Fruit fly (Drosophila melanogaster): ENCODE results near the gene PpD3.

Gene PpD3

DNA sequence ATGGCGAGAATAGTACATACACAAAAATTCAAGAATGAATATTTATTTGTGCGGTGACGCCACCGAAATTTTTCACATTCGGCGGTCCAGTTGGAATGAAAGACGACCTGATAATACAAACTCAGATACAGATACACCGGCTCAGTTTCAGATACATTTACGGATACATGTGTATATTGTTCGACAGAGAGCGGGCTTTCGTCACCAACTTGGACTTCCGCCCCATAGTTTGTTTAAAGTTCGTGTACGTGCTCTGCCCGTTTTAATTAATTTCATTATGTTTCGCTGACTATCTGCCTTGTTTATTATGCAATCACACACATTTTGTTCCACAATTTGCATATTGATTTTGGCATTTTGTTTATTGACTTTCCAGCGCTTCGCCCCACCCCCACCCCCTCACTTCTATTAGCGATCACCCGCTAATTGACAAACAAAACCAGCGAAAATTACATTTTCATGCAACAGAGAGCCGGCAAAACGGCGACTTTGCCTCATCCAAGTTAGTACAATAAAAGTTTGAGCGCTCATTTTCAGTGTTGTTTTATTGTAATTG, 46.4 kb upstream of the PpD3 start (continued):
- no peak for TF ChIP-seq gsb-n (tag; optimal IDR thresholded peaks at IDR 0.05)
- peak; percentile 45 for TF ChIP-seq NfI (GFP tag; optimal IDR thresholded peaks at IDR 0.05)
- no peak for TF ChIP-seq GATAe (GFP tag; conservative IDR thresholded peaks at IDR 0.05)
- no peak for TF ChIP-seq btn (GFP tag; optimal IDR thresholded peaks at IDR 0.05)
- peak; percentile 0 for TF ChIP-seq CG13123 (GFP tag; optimal IDR thresholded peaks at IDR 0.05)
- no peak for TF ChIP-seq Ravus (GFP tag; IDR thresholded peaks at IDR 0.05)
- TF ChIP-seq CG4282 (GFP tag; optimal IDR thresholded peaks at IDR 0.05), result no peak
- TF ChIP-seq CG3163 (GFP tag; optimal IDR thresholded peaks at IDR 0.05), result peak; percentile 49
- TF ChIP-seq NC2β (GFP tag; optimal IDR thresholded peaks at IDR 0.05), result no peak
- TF ChIP-seq dm (GFP tag; optimal IDR thresholded peaks at IDR 0.05), result no peak
- no peak for TF ChIP-seq CG13287 (GFP tag; IDR thresholded peaks at IDR 0.05; ENCODE audit: partially characterized antibody)
- TF ChIP-seq CG15479 (GFP tag; optimal IDR thresholded peaks at IDR 0.05), result no peak
- no peak for TF ChIP-seq sisA (GFP tag; IDR thresholded peaks at IDR 0.05)
- TF ChIP-seq zen (tag; optimal IDR thresholded peaks at IDR 0.05), result no peak
- TF ChIP-seq otp (GFP tag; IDR thresholded peaks at IDR 0.05), result no peak
- TF ChIP-seq C15 (GFP tag; IDR thresholded peaks at IDR 0.05), result no peak
- TF ChIP-seq CG11456 (GFP tag; IDR thresholded peaks at IDR 0.05), result no peak
- TF ChIP-seq CG18599 (GFP tag; optimal IDR thresholded peaks at IDR 0.05), result peak; percentile 2
- no peak for TF ChIP-seq pzg (GFP tag; optimal IDR thresholded peaks at IDR 0.05)
- peak; percentile 13 for TF ChIP-seq CG1603 (tag; optimal IDR thresholded peaks at IDR 0.05)
- no peak for TF ChIP-seq CG1832 (GFP tag; optimal IDR thresholded peaks at IDR 0.05)
- TF ChIP-seq Ada2b (GFP tag; IDR thresholded peaks at IDR 0.05), result no peak
- TF ChIP-seq Fer1 (GFP tag; optimal IDR thresholded peaks at IDR 0.05), result peak; percentile 40
- TF ChIP-seq crp (GFP tag; optimal IDR thresholded peaks at IDR 0.05), result no peak
- TF ChIP-seq CG13775 (GFP tag; optimal IDR thresholded peaks at IDR 0.05), result no peak
- no peak for TF ChIP-seq CG4617 (GFP tag; optimal IDR thresholded peaks at IDR 0.05; ENCODE audit: borderline replicate concordance)
- TF ChIP-seq NC2α (GFP tag; optimal IDR thresholded peaks at IDR 0.05), result no peak
- TF ChIP-seq jing (GFP tag; optimal IDR thresholded peaks at IDR 0.05), result no peak
- TF ChIP-seq CG31365 (tag; optimal IDR thresholded peaks at IDR 0.05), result peak; percentile 20
- TF ChIP-seq bbx (GFP tag; IDR thresholded peaks at IDR 0.05; ENCODE audit: partially characterized antibody), result no peak
- peak; percentile 14 for TF ChIP-seq CG17385 (GFP tag; optimal IDR thresholded peaks at IDR 0.05)
- no peak for TF ChIP-seq Ssrp (tag; optimal IDR thresholded peaks at IDR 0.05)
- TF ChIP-seq CG4820 (GFP tag; optimal IDR thresholded peaks at IDR 0.05), result no peak
- TF ChIP-seq caup (GFP tag; optimal IDR thresholded peaks at IDR 0.05; ENCODE audit: severe bottlenecking), result peak; percentile 73
- TF ChIP-seq dmrt11E (tag; optimal IDR thresholded peaks at IDR 0.05), result no peak
- TF ChIP-seq CG4328 (GFP tag; optimal IDR thresholded peaks at IDR 0.05), result peak; percentile 16
- TF ChIP-seq vnd (GFP tag; IDR thresholded peaks at IDR 0.05; ENCODE audit: partially characterized antibody), result no peak
- TF ChIP-seq pnt (GFP tag; optimal IDR thresholded peaks at IDR 0.05), result no peak
- TF ChIP-seq CG17802 (tag; optimal IDR thresholded peaks at IDR 0.05), result no peak
- TF ChIP-seq lbe (GFP tag; optimal IDR thresholded peaks at IDR 0.05), result no peak
- TF ChIP-seq CG8944 (GFP tag; optimal IDR thresholded peaks at IDR 0.05), result no peak
- TF ChIP-seq az2 (GFP tag; optimal IDR thresholded peaks at IDR 0.05), result no peak
- no peak for TF ChIP-seq aop (GFP tag; IDR thresholded peaks at IDR 0.05)
- TF ChIP-seq bowl (GFP tag; IDR thresholded peaks at IDR 0.05), result no peak
- TF ChIP-seq Trl (optimal IDR thresholded peaks at IDR 0.05), result no peak
- peak; percentile 1 for TF ChIP-seq Trl (GFP tag; optimal IDR thresholded peaks at IDR 0.05)
- TF ChIP-seq mam (GFP tag; optimal IDR thresholded peaks at IDR 0.05), result peak; percentile 21
- TF ChIP-seq CG8924 (tag; optimal IDR thresholded peaks at IDR 0.05), result no peak
- no peak for TF ChIP-seq YL-1 (GFP tag; optimal IDR thresholded peaks at IDR 0.05)
- TF ChIP-seq gcm2 (GFP tag; optimal IDR thresholded peaks at IDR 0.05), result no peak
- TF ChIP-seq ash1 (GFP tag; optimal IDR thresholded peaks at IDR 0.05), result no peak

All from whole organism, embryonic.